Fruit fly (Drosophila melanogaster): ENCODE results near the gene CG42359.

CG42359 gene

DNA sequence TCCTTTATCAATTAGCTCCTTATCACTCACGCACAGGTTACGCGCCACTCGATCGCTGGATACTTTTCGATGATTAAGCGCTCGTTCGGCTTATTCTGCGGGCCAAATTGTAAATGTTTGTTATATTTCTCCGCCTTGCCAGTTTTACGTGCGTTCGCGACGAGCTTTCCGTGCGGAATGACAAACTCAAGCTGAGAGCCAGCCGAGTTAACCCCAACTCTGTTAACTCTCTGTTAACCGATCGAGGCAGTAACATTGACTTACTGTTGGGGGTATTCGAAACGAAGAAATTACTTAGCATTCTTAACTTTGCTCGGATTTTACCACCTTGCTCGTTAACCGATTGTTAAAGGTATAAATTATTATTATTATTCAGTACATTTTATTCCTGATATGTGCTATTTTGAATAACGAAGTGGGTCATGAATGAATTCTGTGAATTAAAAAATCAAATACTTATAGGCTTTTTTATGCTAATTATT is 8.6 kb downstream of the CG42359 start, which contains the start of gene CG5835 (continued):
- TF ChIP-seq twi (tag; optimal IDR thresholded peaks at IDR 0.05) (no peak), CG10979 (tag; optimal IDR thresholded peaks at IDR 0.05) (no peak), NK7.1 (GFP tag; optimal IDR thresholded peaks at IDR 0.05) (no peak), CG6854 (GFP tag; optimal IDR thresholded peaks at IDR 0.05) (no peak), Camta (GFP tag; optimal IDR thresholded peaks at IDR 0.05) (no peak), CG2875 (GFP tag; optimal IDR thresholded peaks at IDR 0.05) (no peak), CG7987 (GFP tag; optimal IDR thresholded peaks at IDR 0.05) (peak; percentile 61), CG2199 (GFP tag; IDR thresholded peaks at IDR 0.05) (no peak), unpg (GFP tag; optimal IDR thresholded peaks at IDR 0.05) (peak; percentile 10), Rfx (GFP tag; IDR thresholded peaks at IDR 0.05) (no peak; the same call in none of the 2 replicates), al (GFP tag; IDR thresholded peaks at IDR 0.05) (no peak), MTF-1 (GFP tag; optimal IDR thresholded peaks at IDR 0.05; ENCODE audit: borderline replicate concordance) (peak; percentile 18), tna (GFP tag; IDR thresholded peaks at IDR 0.05; ENCODE audit: partially characterized antibody) (no peak), bigmax (GFP tag; optimal IDR thresholded peaks at IDR 0.05) (no peak), da (GFP tag; optimal IDR thresholded peaks at IDR 0.05) (no peak), CG3726 (GFP tag; IDR thresholded peaks at IDR 0.05) (no peak), wdn (GFP tag; IDR thresholded peaks at IDR 0.05) (no peak), CG17186 (GFP tag; optimal IDR thresholded peaks at IDR 0.05) (no peak), Hmr (GFP tag; optimal IDR thresholded peaks at IDR 0.05) (peak; percentile 26), CG8290 (GFP tag; optimal IDR thresholded peaks at IDR 0.05) (no peak), CG8290 (tag; optimal IDR thresholded peaks at IDR 0.05) (peak in 1 of 2 experiments; percentile 75), CG2678 (tag; optimal IDR thresholded peaks at IDR 0.05) (peak; percentile 10), CG1647 (GFP tag; optimal IDR thresholded peaks at IDR 0.05) (no peak), CG13123 (GFP tag; optimal IDR thresholded peaks at IDR 0.05) (no peak), sisA (GFP tag; IDR thresholded peaks at IDR 0.05) (no peak), Sox102F (GFP tag; optimal IDR thresholded peaks at IDR 0.05) (peak; percentile 39), CG18764 (GFP tag; optimal IDR thresholded peaks at IDR 0.05) (no peak), CG18619 (GFP tag; optimal IDR thresholded peaks at IDR 0.05) (no peak), CG3163 (GFP tag; optimal IDR thresholded peaks at IDR 0.05) (no peak), CG10147 (GFP tag; optimal IDR thresholded peaks at IDR 0.05) (no peak), Atf-2 (GFP tag; optimal IDR thresholded peaks at IDR 0.05) (no peak), esg (GFP tag; conservative IDR thresholded peaks at IDR 0.05) (no peak), ftz-f1 (GFP tag; optimal IDR thresholded peaks at IDR 0.05) (peak; percentile 8), peb (GFP tag; IDR thresholded peaks at IDR 0.05) (no peak), CG14050 (GFP tag; IDR thresholded peaks at IDR 0.05) (no peak), grau (tag; optimal IDR thresholded peaks at IDR 0.05) (peak; percentile 23), zfh1 (GFP tag; IDR thresholded peaks at IDR 0.05) (no peak; the same call in 2 of the 3 replicates), CG30403 (GFP tag; optimal IDR thresholded peaks at IDR 0.05) (peak; percentile 41), ATbp (GFP tag; optimal IDR thresholded peaks at IDR 0.05) (peak; percentile 13), Dbx (GFP tag; IDR thresholded peaks at IDR 0.05) (peak; percentile 31; the same call in 2 of the 3 replicates), CG16779 (GFP tag; IDR thresholded peaks at IDR 0.05) (no peak), kah (GFP tag; optimal IDR thresholded peaks at IDR 0.05) (no peak), CG11723 (GFP tag; optimal IDR thresholded peaks at IDR 0.05) (no peak), CG7839 (tag; optimal IDR thresholded peaks at IDR 0.05) (peak; percentile 12), chm (GFP tag; IDR thresholded peaks at IDR 0.05) (no peak), CG7786 (GFP tag; optimal IDR thresholded peaks at IDR 0.05) (peak; percentile 16), oc (tag; optimal IDR thresholded peaks at IDR 0.05) (peak; percentile 30), shn (GFP tag; optimal IDR thresholded peaks at IDR 0.05) (peak; percentile 5), Lim3 (GFP tag; IDR thresholded peaks at IDR 0.05) (no peak), sim (GFP tag; IDR thresholded peaks at IDR 0.05) (no peak), CG16863 (GFP tag; optimal IDR thresholded peaks at IDR 0.05) (no peak), jigr1 (GFP tag; IDR thresholded peaks at IDR 0.05) (no peak)
